Worm (Caenorhabditis elegans) whole organism, L4/young adult: ENCODE data around the gene F55A11.1.

Source experiments
- W03F9.2 ChIP-seq: fragments of 150-350 bp; optimal IDR thresholded peaks from 2 replicates; lab custom pipeline; 2014; ENCODE audit warnings: missing biosample characterization, missing genetic modification characterization
- dao-5 ChIP-seq: sonication (generic microtip); optimal IDR thresholded peaks from 2 replicates; lab custom pipeline; 2016; ENCODE audit warnings: missing genotype, missing genetic modification characterization, moderate library complexity, missing compliant biosample characterization
- him-1 ChIP-seq: sonication (generic microtip); optimal IDR thresholded peaks from 2 replicates; lab custom pipeline; 2016; ENCODE audit warnings: missing genotype, missing genetic modification reagents, missing genetic modification characterization, missing compliant biosample characterization

F55A11.1 gene

DNA sequence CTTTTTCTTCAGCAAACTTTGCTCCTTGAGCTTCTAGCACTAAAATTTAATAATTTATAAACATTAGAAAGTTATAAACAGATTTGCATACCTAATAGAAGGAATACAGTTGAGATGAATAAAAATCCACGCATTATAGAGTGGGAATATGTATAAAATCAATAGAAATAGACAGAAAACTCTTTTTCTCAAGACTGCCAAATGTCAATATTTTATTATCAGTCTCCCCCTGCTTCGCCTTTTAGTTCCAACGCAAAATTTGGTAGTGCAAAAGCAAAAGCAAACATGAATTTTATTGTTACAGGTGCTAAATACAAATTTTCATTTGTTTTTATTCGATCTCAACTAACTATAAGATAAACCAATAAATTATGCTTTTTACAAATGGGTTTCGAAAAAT lies 1.3 kb downstream of the F55A11.1 start, which contains the start of gene T04F3.4:
TSS of gene T04F3.4 (minus strand) at position 187 of the 400 bp plus-strand sequence.
- TF ChIP-seq him-1 (no peak), dao-5 (tag; lab: Kevin White, UChicago) (no peak), W03F9.2 (tag; lab: Kevin White, UChicago) (no peak)

DNA sequence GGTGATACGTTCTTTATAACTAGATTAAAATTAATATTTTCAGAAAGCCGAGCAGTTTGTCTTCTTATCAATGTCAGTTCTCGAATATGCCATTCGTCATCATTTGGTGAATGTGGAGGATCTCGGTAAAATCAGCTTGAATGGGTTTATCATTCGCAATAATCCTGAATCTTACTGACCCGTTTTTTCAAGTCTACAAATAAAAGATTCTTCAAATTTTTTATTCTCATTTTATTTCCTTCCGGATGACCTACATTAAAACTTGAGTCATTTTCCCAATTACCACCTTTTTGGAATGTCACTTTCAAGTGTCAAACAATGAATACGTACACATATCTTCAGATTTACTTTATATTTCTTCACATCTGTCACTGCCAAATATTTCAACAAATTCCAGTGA lies 3.8 kb downstream of the F55A11.1 start, which contains the start of gene T04F3.5:
TSS of gene T04F3.5 (plus strand) at position 301 of the 400 bp plus-strand sequence.
- no peak for TF ChIP-seq dao-5 (tag; lab: Kevin White, UChicago)
- no peak for TF ChIP-seq him-1
- TF ChIP-seq W03F9.2 (tag; lab: Kevin White, UChicago), result no peak

DNA sequence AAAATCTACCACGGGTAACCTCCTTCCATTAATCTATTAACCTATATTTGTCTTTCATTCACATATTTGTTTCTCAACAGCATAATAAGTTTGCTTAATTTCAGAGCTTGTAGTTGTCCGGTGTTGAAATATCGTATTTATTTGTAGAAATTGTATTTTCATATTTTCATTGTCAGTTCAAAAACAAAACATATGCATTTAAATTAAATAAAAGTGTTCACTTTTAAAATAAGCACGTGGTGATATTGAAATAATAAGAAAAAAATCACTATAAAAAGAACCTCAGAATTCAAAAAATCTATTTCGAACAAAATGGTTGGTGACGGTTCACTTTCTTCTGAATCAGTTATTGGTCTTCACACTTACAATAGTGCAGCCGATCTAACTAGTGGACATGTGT lies 5.5 kb downstream of the F55A11.1 start, which contains the start of gene T04F3.3:
TSS of gene T04F3.3 (plus strand) at position 301 of the 400 bp plus-strand sequence.
- TF ChIP-seq him-1 (no peak), dao-5 (tag; lab: Kevin White, UChicago) (no peak), W03F9.2 (tag; lab: Kevin White, UChicago) (no peak)

DNA sequence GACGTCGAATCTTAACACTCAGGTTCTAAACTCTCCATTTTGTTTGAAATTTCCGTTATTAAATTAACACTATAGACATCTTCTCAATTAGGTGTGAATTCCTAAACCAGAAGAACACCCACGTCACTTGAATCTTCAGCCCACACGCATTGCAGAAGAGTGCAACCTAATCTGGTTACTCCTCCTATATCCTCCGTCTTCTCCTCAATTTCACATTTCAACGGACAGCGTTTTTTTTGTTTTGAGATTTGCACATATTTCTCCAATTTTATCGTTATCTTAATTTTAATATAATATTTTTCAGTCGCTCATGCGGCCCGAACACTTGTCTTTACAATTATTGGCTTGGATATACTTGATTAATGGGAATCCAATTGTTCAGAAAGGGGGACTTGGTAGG lies 6.8 kb downstream of the F55A11.1 start, which contains the start of gene smoc-1:
TSS of gene smoc-1 (plus strand) at position 301 of the 400 bp plus-strand sequence.
- no peak for TF ChIP-seq him-1
- no peak for TF ChIP-seq W03F9.2 (tag; lab: Kevin White, UChicago)
- no peak for TF ChIP-seq dao-5 (tag; lab: Kevin White, UChicago)

DNA sequence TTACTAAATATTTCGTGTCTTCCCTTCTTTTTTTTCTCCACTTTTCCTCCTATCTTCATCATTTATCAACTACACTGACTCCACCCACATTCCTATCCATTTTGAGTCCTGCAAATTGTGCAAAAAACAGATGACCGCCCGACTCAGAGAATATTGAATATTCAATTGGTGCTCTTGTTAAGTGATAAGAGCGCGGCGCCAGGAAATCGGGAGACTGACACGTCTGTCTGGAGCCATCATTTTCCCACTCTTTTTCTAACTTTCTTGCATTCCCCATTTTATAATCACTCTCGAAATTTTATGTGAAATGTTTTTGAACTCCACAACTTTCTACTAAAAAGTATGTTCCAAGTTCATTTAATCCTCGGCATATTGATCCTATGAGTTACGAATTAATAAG lies 8.3 kb downstream of the F55A11.1 start:
- TF ChIP-seq him-1, result no peak
- TF ChIP-seq W03F9.2 (tag; lab: Kevin White, UChicago), result no peak
- TF ChIP-seq dao-5 (tag; lab: Kevin White, UChicago), result no peak

DNA sequence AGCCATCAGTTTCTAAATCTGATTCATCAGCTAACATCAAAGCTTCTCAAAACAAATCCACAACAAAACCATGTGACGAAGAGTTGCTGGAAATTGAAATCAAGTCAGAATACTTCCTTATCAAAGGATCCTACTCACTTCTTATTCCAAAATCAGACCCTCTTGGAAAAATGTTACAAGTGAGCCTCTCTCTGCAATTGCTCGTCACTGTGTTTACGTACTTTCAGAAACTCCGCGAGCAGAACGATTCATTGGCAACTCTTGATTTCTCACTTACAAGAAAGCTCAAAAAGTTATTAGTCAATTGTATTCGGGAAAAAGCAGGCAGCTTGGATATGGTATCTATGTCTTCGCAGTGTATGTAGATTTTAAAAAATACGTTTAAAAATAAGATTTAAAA lies 12.7 kb downstream of the F55A11.1 start:
- no peak for TF ChIP-seq dao-5 (tag; lab: Kevin White, UChicago)
- no peak for TF ChIP-seq him-1
- TF ChIP-seq W03F9.2 (tag; lab: Kevin White, UChicago), result no peak

DNA sequence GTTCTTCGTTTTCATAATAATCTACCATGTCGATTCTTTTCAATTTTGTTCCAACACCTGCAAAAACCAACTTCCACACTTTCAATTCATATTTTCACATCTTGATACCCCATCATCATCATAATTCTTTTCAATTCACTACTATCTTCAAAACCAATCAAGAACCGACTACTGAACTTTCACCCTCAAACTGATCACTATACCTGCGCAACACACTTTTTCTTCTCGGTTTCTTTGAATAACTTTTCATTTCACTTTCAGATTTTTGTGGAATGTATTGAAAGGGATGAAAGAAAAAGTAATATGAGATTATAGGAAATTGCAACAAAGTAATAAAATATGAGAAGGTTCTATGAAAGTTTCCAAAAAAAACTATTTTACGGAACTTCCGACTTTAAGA lies 23.1 kb downstream of the F55A11.1 start:
- TF ChIP-seq dao-5 (tag; lab: Kevin White, UChicago), result no peak
- no peak for TF ChIP-seq him-1
- TF ChIP-seq W03F9.2 (tag; lab: Kevin White, UChicago), result no peak

DNA sequence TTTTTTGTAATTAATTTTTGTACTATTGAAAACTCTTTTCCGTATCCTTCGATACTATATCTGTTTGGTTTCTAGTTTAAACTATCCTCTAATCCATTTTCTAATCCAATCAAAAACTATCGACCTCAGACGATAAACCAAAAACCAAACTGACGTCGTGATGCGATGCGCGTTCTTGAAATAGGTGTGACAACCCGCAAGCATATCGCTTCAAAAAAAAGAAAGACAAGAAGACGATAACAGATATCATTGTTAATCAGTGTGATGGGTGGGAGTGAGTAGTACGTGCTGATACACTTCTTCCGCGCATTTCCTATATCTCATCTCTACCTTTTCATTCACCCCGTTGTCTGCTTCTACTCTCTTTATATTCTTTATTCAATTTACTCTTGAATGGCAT lies 24.4 kb downstream of the F55A11.1 start, which contains the start of gene T04F3.1:
TSS of gene T04F3.1 (plus strand) at position 246 of the 400 bp plus-strand sequence.
- no peak for TF ChIP-seq him-1
- TF ChIP-seq dao-5 (tag; lab: Kevin White, UChicago), result no peak
- no peak for TF ChIP-seq W03F9.2 (tag; lab: Kevin White, UChicago)

DNA sequence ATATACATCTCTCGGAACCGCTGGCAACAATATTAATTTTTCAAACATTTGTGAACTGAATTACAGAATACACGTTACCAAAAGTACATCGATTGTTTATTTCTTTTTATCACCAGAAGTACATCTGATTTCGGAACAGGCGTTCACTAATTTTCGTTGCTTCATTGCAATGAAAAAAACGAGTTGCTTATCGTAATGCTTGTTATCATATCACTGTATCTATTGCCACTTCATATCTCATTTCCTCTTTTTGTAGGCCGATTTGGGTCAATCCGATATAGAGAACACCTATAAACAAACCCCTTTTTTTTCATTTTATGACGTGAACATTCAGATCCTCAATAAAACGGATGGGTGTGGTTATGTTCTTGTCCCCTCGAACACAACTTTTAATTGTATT lies 26.9 kb downstream of the F55A11.1 start:
- TF ChIP-seq him-1, result no peak
- TF ChIP-seq dao-5 (tag; lab: Kevin White, UChicago), result no peak
- TF ChIP-seq W03F9.2 (tag; lab: Kevin White, UChicago), result no peak

DNA sequence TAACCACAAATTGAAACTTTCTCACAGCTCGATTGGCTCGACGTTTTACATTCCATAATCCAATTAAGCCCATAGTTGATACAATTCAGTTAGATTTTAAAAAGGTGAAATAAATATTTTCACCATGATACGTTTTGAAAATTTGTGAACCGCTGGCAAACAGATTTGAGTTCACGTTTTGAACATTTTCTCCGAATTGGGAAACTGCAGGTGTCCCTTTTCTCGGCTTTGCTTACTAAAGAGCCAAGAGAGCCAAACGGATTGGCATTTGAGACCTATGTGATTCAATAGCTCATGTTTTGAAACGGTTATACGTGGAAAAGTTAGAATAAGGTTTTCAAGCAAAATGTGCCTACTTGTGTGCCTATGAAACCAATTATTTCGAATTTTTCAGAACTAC lies 27.3 kb downstream of the F55A11.1 start, which contains the start of gene spe-42:
TSS of gene spe-42 (minus strand) at position 101 of the 400 bp plus-strand sequence.
- TF ChIP-seq him-1, result no peak
- TF ChIP-seq dao-5 (tag; lab: Kevin White, UChicago), result no peak
- no peak for TF ChIP-seq W03F9.2 (tag; lab: Kevin White, UChicago)

DNA sequence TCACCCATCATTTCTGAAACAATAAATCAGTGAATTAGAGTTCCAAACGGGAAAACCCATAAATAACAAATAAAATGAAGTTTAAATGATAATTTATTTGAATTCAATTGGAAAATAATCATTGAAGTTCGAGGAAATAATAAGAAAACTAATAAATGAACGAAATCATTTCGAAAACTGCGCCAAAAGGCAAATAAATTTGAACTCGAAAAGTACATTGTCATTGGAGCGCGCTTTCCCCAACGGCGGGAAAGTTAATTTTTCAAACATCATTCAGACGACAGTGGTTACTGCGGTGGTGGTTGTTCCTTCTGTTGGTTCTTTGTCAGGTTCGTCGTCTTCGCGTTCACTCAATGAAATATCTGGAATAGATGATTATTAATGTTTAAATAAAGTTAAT lies 30.7 kb downstream of the F55A11.1 start, which contains the start of gene npp-22:
TSS of gene npp-22 (minus strand) at position 13 of the 400 bp plus-strand sequence.
- TF ChIP-seq W03F9.2 (tag; lab: Kevin White, UChicago), result no peak
- TF ChIP-seq him-1, result no peak
- TF ChIP-seq dao-5 (tag; lab: Kevin White, UChicago), result no peak

DNA sequence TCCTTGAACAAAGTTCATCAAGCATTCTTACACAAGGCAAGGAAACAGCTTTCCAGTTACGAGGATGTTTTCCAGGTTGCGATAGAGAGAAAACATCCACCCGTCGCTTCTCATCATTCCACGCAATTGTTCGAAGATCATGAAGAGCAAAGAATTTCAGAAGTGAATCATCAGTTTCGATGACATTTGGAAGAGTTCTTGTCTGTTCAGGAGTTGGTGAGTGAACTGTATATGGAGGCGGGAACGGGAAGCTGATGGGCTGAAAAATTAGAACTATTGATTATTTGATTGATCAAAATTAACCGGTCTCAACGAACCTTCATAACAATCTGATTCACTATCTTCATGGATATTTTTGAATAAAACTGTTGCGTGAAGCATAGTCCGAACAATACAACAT lies 32.1 kb downstream of the F55A11.1 start:
- no peak for TF ChIP-seq W03F9.2 (tag; lab: Kevin White, UChicago)
- no peak for TF ChIP-seq him-1
- TF ChIP-seq dao-5 (tag; lab: Kevin White, UChicago), result no peak

DNA sequence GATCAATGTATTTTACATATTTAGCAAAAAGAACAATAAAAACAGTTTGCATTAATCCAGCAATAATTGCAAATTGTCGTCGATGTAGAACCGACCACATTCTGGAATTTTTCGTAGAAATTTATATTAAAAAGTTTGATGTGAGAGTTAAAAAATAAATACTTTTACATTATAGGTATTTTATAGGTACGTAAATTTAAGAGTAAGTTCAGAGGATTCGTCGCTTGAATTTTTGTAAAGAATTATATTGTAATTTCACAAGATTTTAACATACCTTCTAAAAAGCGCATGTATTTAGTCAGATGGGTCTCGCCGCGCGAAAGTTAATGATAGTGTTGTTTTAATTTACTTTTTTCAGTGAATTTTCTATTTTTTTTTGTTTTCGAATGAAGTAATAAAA lies 34.1 kb downstream of the F55A11.1 start, which contains the start of gene rhr-2:
TSS of gene rhr-2 (minus strand) at position 101 of the 400 bp plus-strand sequence.
- TF ChIP-seq W03F9.2 (tag; lab: Kevin White, UChicago) (no peak), him-1 (no peak), dao-5 (tag; lab: Kevin White, UChicago) (no peak)

DNA sequence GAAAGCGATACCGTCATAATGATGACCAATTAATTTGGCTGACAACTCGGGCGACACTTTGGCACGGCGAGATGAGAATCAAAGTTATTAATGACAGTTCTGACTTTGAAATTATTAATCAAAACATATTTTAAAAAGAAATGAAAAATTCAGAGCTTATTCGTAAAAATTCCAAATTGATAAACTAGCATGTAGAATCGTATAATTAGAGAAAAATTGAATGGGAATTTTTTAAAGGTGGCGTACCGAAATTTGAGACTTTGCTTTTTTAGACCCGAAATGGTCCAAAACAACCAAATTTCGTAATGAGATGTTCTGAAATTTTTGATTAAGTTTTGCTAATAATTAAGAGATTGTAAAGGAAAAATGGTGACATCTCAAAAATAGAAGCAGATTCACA lies 38.2 kb downstream of the F55A11.1 start, which contains the start of gene daf-11:
TSS of gene daf-11 (minus strand) at position 101 of the 400 bp plus-strand sequence.
- TF ChIP-seq him-1 (no peak), W03F9.2 (tag; lab: Kevin White, UChicago) (no peak), dao-5 (tag; lab: Kevin White, UChicago) (no peak)

DNA sequence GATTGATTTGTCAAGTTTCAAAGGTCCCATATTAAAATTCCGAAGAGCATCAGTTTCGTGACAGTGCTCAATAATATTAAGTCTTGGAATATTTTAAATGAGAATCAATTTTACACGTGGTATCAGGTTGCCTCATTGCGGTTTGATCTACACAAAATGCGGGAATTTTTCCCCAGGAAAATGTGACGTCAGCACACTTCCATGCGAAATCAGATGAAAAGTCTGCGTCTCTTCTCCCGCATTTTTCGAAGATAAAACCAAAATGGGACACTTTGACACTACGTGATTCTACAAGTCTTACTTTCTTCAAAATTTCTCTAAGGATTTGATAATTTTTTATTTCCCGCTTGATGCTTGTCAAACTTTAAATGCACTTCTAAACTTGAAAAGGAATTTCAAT lies 41.3 kb downstream of the F55A11.1 start:
- TF ChIP-seq him-1 (no peak), W03F9.2 (tag; lab: Kevin White, UChicago) (no peak), dao-5 (tag; lab: Kevin White, UChicago) (no peak)
